Fruit fly (Drosophila melanogaster) whole organism, embryonic: ENCODE data around the gene CG10226.

ENCODE experiments used
- Abd-B ChIP-seq: fragments of 200-800 bp; sonication (Bioruptor generic); optimal IDR thresholded peaks from 2 replicates; lab custom pipeline; 2018; ENCODE audit warnings: missing biosample characterization, mild to moderate bottlenecking, missing genetic modification characterization, moderate library complexity
- CG10321 ChIP-seq: fragments of 200-800 bp; sonication (Bioruptor generic); IDR thresholded peaks from 2 replicates; pipeline ENCODE4 v1.3.6; 2022; ENCODE audit warnings: missing biosample characterization, missing genetic modification characterization
- CG10366 ChIP-seq: fragments of 200-800 bp; sonication (Bioruptor generic); IDR thresholded peaks from 2 replicates; pipeline ENCODE4 v1.3.6; 2022; ENCODE audit warnings: missing biosample characterization, missing genetic modification characterization
- CG10565 ChIP-seq: fragments of 200-800 bp; sonication (Bioruptor generic); optimal IDR thresholded peaks from 3 replicates; lab custom pipeline; 2016; ENCODE audit warnings: missing biosample characterization, mild to moderate bottlenecking, missing genetic modification characterization
- CG13624 ChIP-seq: fragments of 200-800 bp; sonication (Bioruptor generic); optimal IDR thresholded peaks from 2 replicates; lab custom pipeline; 2016; ENCODE audit warnings: missing biosample characterization, missing genetic modification characterization
- CG14710 ChIP-seq: fragments of 200-800 bp; sonication (Bioruptor generic); optimal IDR thresholded peaks from 3 replicates; lab custom pipeline; 2019; ENCODE audit warnings: missing biosample characterization, mild to moderate bottlenecking, missing genetic modification characterization, moderate library complexity
- CG1602 ChIP-seq: fragments of 200-800 bp; sonication (Bioruptor generic); optimal IDR thresholded peaks from 3 replicates; lab custom pipeline; 2016; ENCODE audit warnings: missing biosample characterization, missing genetic modification characterization
- CG18599 ChIP-seq: fragments of 200-800 bp; sonication (Bioruptor generic); optimal IDR thresholded peaks from 3 replicates; lab custom pipeline; 2017; ENCODE audit warnings: missing biosample characterization, missing genetic modification characterization, mild to moderate bottlenecking, moderate library complexity, missing genetic modification reagents
- CG42726 ChIP-seq: fragments of 200-800 bp; sonication (Bioruptor generic); IDR thresholded peaks from 2 replicates; pipeline ENCODE4 v1.3.6; 2022; ENCODE audit warnings: missing biosample characterization, missing genetic modification characterization; ENCODE audit not compliant: partially characterized antibody
- CG4424 ChIP-seq: fragments of 200-800 bp; sonication (Bioruptor generic); optimal IDR thresholded peaks from 3 replicates; lab custom pipeline; 2016; ENCODE audit warnings: missing biosample characterization, missing genetic modification characterization
- CG6254 ChIP-seq: fragments of 200-800 bp; sonication (Bioruptor generic); optimal IDR thresholded peaks from 3 replicates; lab custom pipeline; 2017; ENCODE audit warnings: mild to moderate bottlenecking, missing biosample characterization, missing genetic modification reagents, missing genetic modification characterization
- CG6272 ChIP-seq: fragments of 200-800 bp; sonication (Bioruptor generic); IDR thresholded peaks from 2 replicates; pipeline ENCODE4 v1.3.6; 2022; ENCODE audit warnings: missing biosample characterization, missing genetic modification characterization
- CG6654 ChIP-seq: fragments of 200-800 bp; sonication (Bioruptor generic); optimal IDR thresholded peaks from 2 replicates; lab custom pipeline; 2017; ENCODE audit warnings: missing biosample characterization, mild to moderate bottlenecking, missing genetic modification characterization
- CG7556 ChIP-seq: fragments of 200-800 bp; sonication (Bioruptor generic); optimal IDR thresholded peaks from 2 replicates; lab custom pipeline; 2017; ENCODE audit warnings: missing biosample characterization, mild to moderate bottlenecking, missing genetic modification characterization
- CG9876 ChIP-seq: fragments of 200-800 bp; sonication (Bioruptor generic); optimal IDR thresholded peaks from 2 replicates; lab custom pipeline; 2016; ENCODE audit warnings: missing biosample characterization, missing genetic modification characterization
- CHES-1-like ChIP-seq: fragments of 200-800 bp; sonication (Bioruptor generic); optimal IDR thresholded peaks from 2 replicates; lab custom pipeline; 2016; ENCODE audit warnings: missing biosample characterization, missing genetic modification characterization
- CkIIα-i1 ChIP-seq: fragments of 200-800 bp; sonication (Bioruptor generic); IDR thresholded peaks from 2 replicates; pipeline ENCODE4 v1.3.6; 2022; ENCODE audit warnings: missing biosample characterization, missing genetic modification characterization
- Dll ChIP-seq: fragments of 200-800 bp; sonication (Bioruptor generic); IDR thresholded peaks from 4 replicates; pipeline ENCODE4 v1.3.6; 2022; ENCODE audit warnings: missing biosample characterization, missing genetic modification characterization; ENCODE audit not compliant: partially characterized antibody
- Lpt ChIP-seq: fragments of >200 bp; optimal IDR thresholded peaks from 2 replicates; lab custom pipeline; 2018; ENCODE audit warnings: missing biosample characterization, missing genetic modification characterization
- Mad ChIP-seq: fragments of 200-800 bp; sonication (Bioruptor generic); optimal IDR thresholded peaks from 2 replicates; lab custom pipeline; 2016; ENCODE audit warnings: missing biosample characterization, missing genetic modification characterization
- NC2β ChIP-seq: fragments of 200-800 bp; sonication (Bioruptor generic); optimal IDR thresholded peaks from 2 replicates; lab custom pipeline; 2016; ENCODE audit warnings: missing biosample characterization, missing genetic modification characterization
- Optix ChIP-seq: fragments of 200-800 bp; sonication (Bioruptor generic); IDR thresholded peaks from 3 replicates; pipeline ENCODE4 v1.3.6; 2022; ENCODE audit warnings: missing biosample characterization, missing genetic modification characterization
- Ptx1 ChIP-seq: fragments of 200-800 bp; sonication (Bioruptor generic); IDR thresholded peaks from 2 replicates; pipeline ENCODE4 v1.3.6; 2022; ENCODE audit warnings: missing biosample characterization, missing genetic modification characterization
- Ravus ChIP-seq: fragments of 200-800 bp; sonication (Bioruptor generic); IDR thresholded peaks from 2 replicates; pipeline ENCODE4 v1.3.6; 2022; ENCODE audit warnings: missing biosample characterization, missing genetic modification characterization
- Sox100B ChIP-seq: fragments of 200-800 bp; sonication (Bioruptor generic); optimal IDR thresholded peaks from 3 replicates; lab custom pipeline; 2018; ENCODE audit warnings: missing biosample characterization, mild to moderate bottlenecking, missing genetic modification characterization
- YL-1 ChIP-seq: fragments of 200-800 bp; sonication (Bioruptor generic); optimal IDR thresholded peaks from 3 replicates; lab custom pipeline; 2017; ENCODE audit warnings: missing biosample characterization, mild to moderate bottlenecking, missing genetic modification characterization
- al ChIP-seq: fragments of 200-800 bp; sonication (Bioruptor generic); IDR thresholded peaks from 2 replicates; pipeline ENCODE4 v1.3.6; 2022; ENCODE audit warnings: missing biosample characterization, missing genetic modification characterization
- bowl ChIP-seq: fragments of 200-800 bp; sonication (Bioruptor generic); IDR thresholded peaks from 2 replicates; pipeline ENCODE4 v1.3.6; 2022; ENCODE audit warnings: missing biosample characterization, missing genetic modification characterization
- br ChIP-seq: fragments of >200 bp; optimal IDR thresholded peaks from 2 replicates; lab custom pipeline; 2017
- cato ChIP-seq: fragments of 200-800 bp; sonication (Bioruptor generic); optimal IDR thresholded peaks from 2 replicates; lab custom pipeline; 2016; ENCODE audit warnings: missing biosample characterization, missing genetic modification characterization, borderline replicate concordance
- cg ChIP-seq: fragments of 200-800 bp; sonication (Bioruptor generic); optimal IDR thresholded peaks from 3 replicates; lab custom pipeline; 2019; ENCODE audit warnings: missing biosample characterization, mild to moderate bottlenecking, missing genetic modification characterization, moderate library complexity
- chif ChIP-seq, 2 experiments: fragments of 200-800 bp; sonication (Bioruptor generic); optimal IDR thresholded peaks; 3 replicates each; lab custom pipeline; 2016; ENCODE audit warnings: missing biosample characterization in 2 of 2, missing genetic modification characterization in 2 of 2
- da ChIP-seq: fragments of 200-800 bp; sonication (Bioruptor generic); optimal IDR thresholded peaks from 2 replicates; lab custom pipeline; 2016; ENCODE audit warnings: missing biosample characterization, missing genetic modification characterization
- dan ChIP-seq: fragments of 200-800 bp; sonication (Bioruptor generic); IDR thresholded peaks from 2 replicates; pipeline ENCODE4 v1.3.6; 2022; ENCODE audit warnings: missing biosample characterization, missing genetic modification characterization
- esg ChIP-seq: fragments of 200-800 bp; sonication (Bioruptor generic); conservative IDR thresholded peaks from 2 replicates; pipeline ENCODE4 v1.3.6; 2022; ENCODE audit warnings: missing biosample characterization, missing genetic modification characterization
- exex ChIP-seq: fragments of 200-800 bp; sonication (Bioruptor generic); optimal IDR thresholded peaks from 4 replicates; lab custom pipeline; 2018; ENCODE audit warnings: missing biosample characterization, mild to moderate bottlenecking, missing genetic modification characterization, moderate library complexity
- fu2 ChIP-seq: fragments of 200-800 bp; sonication (Bioruptor generic); optimal IDR thresholded peaks from 2 replicates; lab custom pipeline; 2016; ENCODE audit warnings: missing biosample characterization, missing genetic modification characterization
- gcm ChIP-seq: fragments of 200-800 bp; sonication (Bioruptor generic); optimal IDR thresholded peaks from 2 replicates; lab custom pipeline; 2019; ENCODE audit warnings: missing biosample characterization, mild to moderate bottlenecking, missing genetic modification characterization, moderate library complexity
- lilli ChIP-seq: fragments of 200-800 bp; sonication (Bioruptor generic); optimal IDR thresholded peaks from 3 replicates; lab custom pipeline; 2016; ENCODE audit warnings: missing biosample characterization, missing genetic modification characterization
- maf-S ChIP-seq: fragments of 200-800 bp; sonication (Bioruptor generic); optimal IDR thresholded peaks from 2 replicates; lab custom pipeline; 2016; ENCODE audit warnings: missing biosample characterization, missing genetic modification characterization
- pum ChIP-seq: fragments of 200-800 bp; sonication (Bioruptor generic); optimal IDR thresholded peaks from 2 replicates; lab custom pipeline; 2016; ENCODE audit warnings: missing biosample characterization, missing genetic modification characterization
- ranshi ChIP-seq: fragments of 200-800 bp; sonication (Bioruptor generic); IDR thresholded peaks from 2 replicates; pipeline ENCODE4 v1.3.6; 2022; ENCODE audit warnings: missing biosample characterization, missing genetic modification characterization
- ro ChIP-seq: fragments of 200-800 bp; sonication (Bioruptor generic); IDR thresholded peaks from 2 replicates; pipeline ENCODE4 v1.3.6; 2022; ENCODE audit warnings: missing biosample characterization, missing genetic modification characterization
- sc ChIP-seq, 3 experiments: fragments of >200 bp in 2 of 3; fragments of 200-800 bp in 1 of 3; sonication (Bioruptor generic) in 1 of 3; optimal IDR thresholded peaks; 2 replicates in 2 of 3; 3 replicates in 1 of 3; lab custom pipeline; 2017; ENCODE audit warnings: mild to moderate bottlenecking in 1 of 3, missing biosample characterization in 1 of 3, missing genetic modification characterization in 1 of 3, missing genetic modification reagents in 1 of 3
- sd ChIP-seq: fragments of 200-800 bp; sonication (Bioruptor generic); optimal IDR thresholded peaks from 3 replicates; lab custom pipeline; 2018; ENCODE audit warnings: missing biosample characterization, mild to moderate bottlenecking, missing genetic modification characterization, moderate library complexity
- ssp ChIP-seq: fragments of 200-800 bp; sonication (Bioruptor generic); IDR thresholded peaks from 2 replicates; pipeline ENCODE4 v1.3.6; 2022; ENCODE audit warnings: missing biosample characterization, missing genetic modification characterization
- trh ChIP-seq: fragments of 200-800 bp; sonication (Bioruptor generic); optimal IDR thresholded peaks from 2 replicates; lab custom pipeline; 2016; ENCODE audit warnings: missing biosample characterization, missing genetic modification characterization
- ttk ChIP-seq: fragments of 200-800 bp; sonication (Bioruptor generic); IDR thresholded peaks from 2 replicates; pipeline ENCODE4 v2.1.2; 2022; ENCODE audit warnings: missing biosample characterization, missing genetic modification characterization
- wek ChIP-seq: fragments of 200-800 bp; sonication (Bioruptor generic); optimal IDR thresholded peaks from 3 replicates; lab custom pipeline; 2018; ENCODE audit warnings: missing biosample characterization, mild to moderate bottlenecking, missing genetic modification characterization, moderate library complexity

The CG10226 gene

DNA sequence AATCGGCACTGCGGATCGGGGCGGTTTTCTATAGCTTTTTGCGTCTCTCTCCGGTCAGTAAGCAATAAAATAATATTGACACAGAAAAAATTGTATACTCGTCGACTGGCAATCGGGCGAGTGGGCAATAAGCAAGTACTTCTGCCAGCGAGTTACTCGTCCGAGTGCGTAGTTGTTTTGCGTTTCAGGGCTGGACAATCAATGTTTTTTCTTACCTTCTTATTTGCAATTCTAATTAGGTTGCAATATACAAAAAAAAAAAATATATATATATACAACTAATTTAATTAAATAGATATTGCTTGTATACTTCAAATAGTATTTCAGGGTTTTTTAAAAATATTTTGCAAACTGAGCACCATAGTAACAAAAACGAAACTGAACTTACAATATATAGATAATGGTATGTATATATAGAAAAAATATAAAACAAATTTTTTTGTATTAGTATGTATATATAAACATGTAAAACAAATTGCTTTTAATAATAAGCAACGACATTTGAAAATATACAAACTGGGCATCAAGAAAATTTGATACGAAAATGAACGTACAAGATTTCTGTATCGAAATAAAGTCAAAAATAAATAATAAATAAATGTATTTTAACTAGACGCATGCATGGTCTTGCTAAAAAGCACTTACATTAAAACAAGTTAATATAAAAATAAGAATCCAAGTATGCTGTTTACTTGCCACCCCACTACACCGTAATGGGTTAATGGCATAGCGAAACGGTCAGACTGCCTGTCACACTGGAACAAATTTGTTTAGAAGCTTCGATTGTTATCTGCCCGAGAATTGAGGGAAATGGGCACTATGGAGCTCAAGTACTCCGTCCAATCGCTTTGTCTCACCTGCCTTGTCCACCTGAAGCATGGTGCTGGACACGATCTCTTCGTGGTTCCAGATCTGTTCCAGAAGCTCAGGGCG lies 50.6 kb downstream of the CG10226 start, which contains the start of the genes D19A and CG7386 (continued):
- TF ChIP-seq Optix (GFP tag; lab: Robert Waterston, UW) (peak; percentile 61), da (GFP tag; lab: Kevin White, UChicago) (no peak), sc (optimal IDR thresholded peaks at IDR 0.05; lab: Kevin White, UChicago) (no peak), sc (GFP tag; optimal IDR thresholded peaks at IDR 0.05; lab: Kevin White, UChicago) (no peak), CG1602 (GFP tag; lab: Kevin White, UChicago) (no peak), CG6254 (GFP tag; lab: Kevin White, UChicago) (no peak), CG6654 (GFP tag; lab: Kevin White, UChicago) (no peak), ro (no peak), Dll (no peak), maf-S (GFP tag; lab: Kevin White, UChicago) (peak; percentile 29), Ravus (GFP tag; lab: Robert Waterston, UW) (no peak), NC2β (GFP tag; lab: Kevin White, UChicago) (peak; percentile 31), CG4424 (GFP tag; lab: Kevin White, UChicago) (peak; percentile 15), ssp (GFP tag; lab: Robert Waterston, UW) (peak; percentile 18; the same call in 1 of the 2 replicates), CG42726 (no peak), CG10565 (GFP tag; lab: Kevin White, UChicago) (no peak), cato (GFP tag; lab: Kevin White, UChicago) (no peak), CG6272 (GFP tag; lab: Robert Waterston, UW) (peak; percentile 57; the same call in 1 of the 2 replicates), cg (peak; percentile 24), CG10321 (GFP tag; lab: Robert Waterston, UW) (no peak), CG10366 (GFP tag; lab: Robert Waterston, UW) (peak; percentile 56), ttk (GFP tag; lab: Robert Waterston, UW) (peak; percentile 37; the same call in 1 of the 2 replicates), esg (GFP tag; lab: Robert Waterston, UW) (no peak; the same call in none of the 2 replicates), CG9876 (GFP tag; lab: Kevin White, UChicago) (peak; percentile 47), exex (tag; lab: Kevin White, UChicago) (no peak), Mad (GFP tag; lab: Kevin White, UChicago) (peak; percentile 16), sd (no peak), lilli (GFP tag; lab: Kevin White, UChicago) (peak; percentile 70), chif (GFP tag; optimal IDR thresholded peaks at IDR 0.05; lab: Kevin White, UChicago) (peak in 1 of 2 experiments; percentile 40), pum (GFP tag; lab: Kevin White, UChicago) (peak; percentile 28), trh (GFP tag; lab: Kevin White, UChicago) (no peak), wek (peak; percentile 11), gcm (GFP tag; lab: Kevin White, UChicago) (peak; percentile 24), CG18599 (peak; percentile 43), br (no peak), Sox100B (GFP tag; lab: Kevin White, UChicago) (peak; percentile 53), CG14710 (peak; percentile 47), ranshi (GFP tag; lab: Robert Waterston, UW) (peak; percentile 53), fu2 (GFP tag; lab: Kevin White, UChicago) (peak; percentile 9), CHES-1-like (GFP tag; lab: Kevin White, UChicago) (peak; percentile 22), YL-1 (GFP tag; lab: Kevin White, UChicago) (peak; percentile 52), CG7556 (GFP tag; lab: Kevin White, UChicago) (peak; percentile 11), CG13624 (peak; percentile 66), Abd-B (no peak), CkIIα-i1 (GFP tag; lab: Robert Waterston, UW) (no peak), Ptx1 (GFP tag; lab: Robert Waterston, UW) (peak; percentile 67), al (GFP tag; lab: Robert Waterston, UW) (peak; percentile 49), dan (GFP tag; lab: Robert Waterston, UW) (no peak), Lpt (GFP tag; lab: Kevin White, UChicago) (no peak), bowl (peak; percentile 56)
